Fruit fly (Drosophila melanogaster) whole organism, embryonic: ENCODE results near the gene CG33773.

Source experiments
- Atf-2 ChIP-seq: fragments of 200-800 bp; sonication (Bioruptor generic); optimal IDR thresholded peaks from 2 replicates; lab custom pipeline; 2016; ENCODE audit warnings: missing biosample characterization, missing genetic modification characterization
- Atf3 ChIP-seq: fragments of 200-800 bp; sonication (Bioruptor generic); optimal IDR thresholded peaks from 3 replicates; lab custom pipeline; 2016; ENCODE audit warnings: missing biosample characterization, missing genetic modification characterization
- B-H1 ChIP-seq: fragments of 200-800 bp; sonication (Bioruptor generic); IDR thresholded peaks from 3 replicates; pipeline ENCODE4 v1.3.6; 2022; ENCODE audit warnings: missing biosample characterization, missing genetic modification characterization
- Bdp1 ChIP-seq: fragments of 200-800 bp; sonication (Bioruptor generic); optimal IDR thresholded peaks from 3 replicates; lab custom pipeline; 2016; ENCODE audit warnings: missing biosample characterization, missing genetic modification characterization
- CG10321 ChIP-seq: fragments of 200-800 bp; sonication (Bioruptor generic); IDR thresholded peaks from 2 replicates; pipeline ENCODE4 v1.3.6; 2022; ENCODE audit warnings: missing biosample characterization, missing genetic modification characterization
- CG10565 ChIP-seq: fragments of 200-800 bp; sonication (Bioruptor generic); optimal IDR thresholded peaks from 3 replicates; lab custom pipeline; 2016; ENCODE audit warnings: missing biosample characterization, mild to moderate bottlenecking, missing genetic modification characterization
- CG11085 ChIP-seq: fragments of 200-800 bp; sonication (Bioruptor generic); IDR thresholded peaks from 2 replicates; pipeline ENCODE4 v1.3.6; 2022; ENCODE audit warnings: missing biosample characterization, missing genetic modification characterization
- CG12155 ChIP-seq: fragments of 200-800 bp; sonication (Bioruptor generic); optimal IDR thresholded peaks from 3 replicates; lab custom pipeline; 2016; ENCODE audit warnings: missing biosample characterization, missing genetic modification characterization
- CG13624 ChIP-seq: fragments of 200-800 bp; sonication (Bioruptor generic); optimal IDR thresholded peaks from 2 replicates; lab custom pipeline; 2016; ENCODE audit warnings: missing biosample characterization, missing genetic modification characterization
- CG14441 ChIP-seq: fragments of 200-800 bp; sonication (Bioruptor generic); IDR thresholded peaks from 2 replicates; pipeline ENCODE4 v1.3.6; 2022; ENCODE audit warnings: missing biosample characterization, missing genetic modification characterization
- CG15269 ChIP-seq: fragments of 200-800 bp; sonication (Bioruptor generic); optimal IDR thresholded peaks from 2 replicates; lab custom pipeline; 2018; ENCODE audit warnings: missing biosample characterization, mild to moderate bottlenecking, missing genetic modification characterization, moderate library complexity
- CG1529 ChIP-seq: fragments of 200-800 bp; sonication (Bioruptor generic); optimal IDR thresholded peaks from 3 replicates; lab custom pipeline; 2018; ENCODE audit warnings: missing biosample characterization, missing genetic modification characterization
- CG16863 ChIP-seq: fragments of 200-800 bp; sonication (Bioruptor generic); optimal IDR thresholded peaks from 3 replicates; lab custom pipeline; 2016; ENCODE audit warnings: missing biosample characterization, missing genetic modification characterization
- CG17385 ChIP-seq: fragments of 200-800 bp; sonication (Bioruptor generic); optimal IDR thresholded peaks from 3 replicates; lab custom pipeline; 2018; ENCODE audit warnings: missing biosample characterization, mild to moderate bottlenecking, missing genetic modification characterization
- CG17802 ChIP-seq: fragments of 200-800 bp; sonication (Bioruptor generic); optimal IDR thresholded peaks from 2 replicates; lab custom pipeline; 2018; ENCODE audit warnings: missing biosample characterization, mild to moderate bottlenecking, missing genetic modification characterization, moderate library complexity
- CG18764 ChIP-seq: fragments of 200-800 bp; sonication (Bioruptor generic); optimal IDR thresholded peaks from 3 replicates; lab custom pipeline; 2016; ENCODE audit warnings: missing biosample characterization, missing genetic modification characterization
- CG3281 ChIP-seq: fragments of 200-800 bp; sonication (Bioruptor generic); optimal IDR thresholded peaks from 3 replicates; lab custom pipeline; 2017; ENCODE audit warnings: missing biosample characterization, mild to moderate bottlenecking, missing genetic modification characterization
- CG8089 ChIP-seq: fragments of 200-800 bp; sonication (Bioruptor generic); optimal IDR thresholded peaks from 3 replicates; lab custom pipeline; 2016; ENCODE audit warnings: missing biosample characterization, missing genetic modification characterization
- CG9797 ChIP-seq: fragments of 200-800 bp; sonication (Bioruptor generic); optimal IDR thresholded peaks from 3 replicates; lab custom pipeline; 2018; ENCODE audit warnings: missing biosample characterization, mild to moderate bottlenecking, missing genetic modification characterization
- Camta ChIP-seq: fragments of 200-800 bp; sonication (Bioruptor generic); optimal IDR thresholded peaks from 2 replicates; lab custom pipeline; 2016; ENCODE audit warnings: missing biosample characterization, missing genetic modification characterization
- D ChIP-seq, 2 experiments: fragments of 200-800 bp in 1 of 2; fragments of >200 bp in 1 of 2; sonication (Bioruptor generic) in 1 of 2; optimal IDR thresholded peaks; 2 replicates in 1 of 2; 3 replicates in 1 of 2; lab custom pipeline; 2017; ENCODE audit warnings: mild to moderate bottlenecking in 1 of 2, missing biosample characterization in 1 of 2, missing genetic modification characterization in 1 of 2, missing genetic modification reagents in 1 of 2
- Ets65A ChIP-seq: fragments of 200-800 bp; sonication (Bioruptor generic); peaks from one replicate; lab custom pipeline; 2016; ENCODE audit warnings: missing biosample characterization, missing genetic modification characterization
- HLH54F ChIP-seq: fragments of 200-800 bp; sonication (Bioruptor generic); optimal IDR thresholded peaks from 3 replicates; lab custom pipeline; 2016; ENCODE audit warnings: missing biosample characterization, missing genetic modification characterization
- Hand ChIP-seq: fragments of 200-800 bp; sonication (Bioruptor generic); optimal IDR thresholded peaks from 2 replicates; lab custom pipeline; 2017; ENCODE audit warnings: mild to moderate bottlenecking, missing biosample characterization, missing genetic modification reagents, missing genetic modification characterization
- Kr ChIP-seq: fragments of 200-800 bp; sonication (Bioruptor generic); optimal IDR thresholded peaks from 2 replicates; lab custom pipeline; 2017; ENCODE audit warnings: missing biosample characterization, mild to moderate bottlenecking, missing genetic modification characterization
- Mes4 ChIP-seq: fragments of 200-800 bp; sonication (Bioruptor generic); optimal IDR thresholded peaks from 2 replicates; lab custom pipeline; 2016; ENCODE audit warnings: missing biosample characterization, missing genetic modification characterization
- NC2β ChIP-seq: fragments of 200-800 bp; sonication (Bioruptor generic); optimal IDR thresholded peaks from 2 replicates; lab custom pipeline; 2016; ENCODE audit warnings: missing biosample characterization, missing genetic modification characterization
- Opbp ChIP-seq: fragments of 200-800 bp; sonication (Bioruptor generic); IDR thresholded peaks from 3 replicates; pipeline ENCODE4 v1.3.6; 2022; ENCODE audit warnings: missing biosample characterization, missing genetic modification characterization; ENCODE audit not compliant: partially characterized antibody
- Ptx1 ChIP-seq: fragments of 200-800 bp; sonication (Bioruptor generic); IDR thresholded peaks from 2 replicates; pipeline ENCODE4 v1.3.6; 2022; ENCODE audit warnings: missing biosample characterization, missing genetic modification characterization
- Trl ChIP-seq, 3 experiments: fragments of >200 bp in 2 of 3; fragments of 200-800 bp in 1 of 3; sonication (Bioruptor generic) in 1 of 3; optimal IDR thresholded peaks; 2 replicates in 1 of 3; 3 replicates in 2 of 3; lab custom pipeline; 2016 to 2017; ENCODE audit warnings: missing biosample characterization in 1 of 3, missing genetic modification characterization in 1 of 3
- al ChIP-seq: fragments of 200-800 bp; sonication (Bioruptor generic); IDR thresholded peaks from 2 replicates; pipeline ENCODE4 v1.3.6; 2022; ENCODE audit warnings: missing biosample characterization, missing genetic modification characterization
- ase ChIP-seq: fragments of 200-800 bp; sonication (Bioruptor generic); IDR thresholded peaks from 3 replicates; pipeline ENCODE4 v1.3.6; 2022; ENCODE audit warnings: missing biosample characterization, missing genetic modification characterization
- az2 ChIP-seq: fragments of 200-800 bp; sonication (Bioruptor generic); optimal IDR thresholded peaks from 3 replicates; lab custom pipeline; 2016; ENCODE audit warnings: missing biosample characterization, missing genetic modification characterization
- bcd ChIP-seq: fragments of 200-800 bp; sonication (Bioruptor generic); optimal IDR thresholded peaks from 2 replicates; lab custom pipeline; 2017; ENCODE audit warnings: missing biosample characterization, mild to moderate bottlenecking, missing genetic modification characterization
- chinmo ChIP-seq: fragments of 200-800 bp; sonication (Bioruptor generic); IDR thresholded peaks from 4 replicates; pipeline ENCODE4 v1.3.6; 2022; ENCODE audit warnings: missing biosample characterization, missing genetic modification characterization; ENCODE audit not compliant: partially characterized antibody
- chn ChIP-seq: fragments of 200-800 bp; sonication (Bioruptor generic); optimal IDR thresholded peaks from 2 replicates; lab custom pipeline; 2016; ENCODE audit warnings: missing biosample characterization, missing genetic modification characterization
- ci ChIP-seq: fragments of 200-800 bp; sonication (Bioruptor generic); IDR thresholded peaks from 3 replicates; pipeline ENCODE4 v1.3.6; 2022; ENCODE audit warnings: missing biosample characterization, missing genetic modification characterization
- disco-r ChIP-seq: fragments of 200-800 bp; sonication (Bioruptor generic); optimal IDR thresholded peaks from 2 replicates; lab custom pipeline; 2016; ENCODE audit warnings: missing biosample characterization, missing genetic modification characterization
- dpn ChIP-seq, 2 experiments: fragments of 200-800 bp; sonication (Bioruptor generic); optimal IDR thresholded peaks; 3 replicates each; lab custom pipeline; 2016; ENCODE audit warnings: missing biosample characterization in 2 of 2, missing genetic modification characterization in 2 of 2
- eyg ChIP-seq: fragments of 200-800 bp; sonication (Bioruptor generic); optimal IDR thresholded peaks from 3 replicates; lab custom pipeline; 2016; ENCODE audit warnings: missing biosample characterization, missing genetic modification characterization
- hkb ChIP-seq, 2 experiments: fragments of 200-800 bp in 1 of 2; fragments of >200 bp in 1 of 2; sonication (Bioruptor generic) in 1 of 2; IDR thresholded peaks in 1 of 2; optimal IDR thresholded peaks in 1 of 2; 2 replicates each; pipeline versions ENCODE4 v1.3.6 to Lab custom; 2017 to 2022; ENCODE audit warnings: missing biosample characterization in 1 of 2, missing genetic modification characterization in 1 of 2
- hth ChIP-seq: fragments of >200 bp; optimal IDR thresholded peaks from 2 replicates; lab custom pipeline; 2017; ENCODE audit warnings: inconsistent platforms
- ind ChIP-seq: fragments of 200-800 bp; sonication (Bioruptor generic); optimal IDR thresholded peaks from 3 replicates; lab custom pipeline; 2016; ENCODE audit warnings: missing biosample characterization, missing genetic modification characterization
- knrl ChIP-seq: fragments of 200-800 bp; sonication (Bioruptor generic); IDR thresholded peaks from 3 replicates; pipeline ENCODE4 v1.3.6; 2022; ENCODE audit warnings: missing biosample characterization, missing genetic modification characterization; ENCODE audit not compliant: partially characterized antibody
- lola ChIP-seq, 3 experiments: fragments of >200 bp in 2 of 3; fragments of 200-800 bp in 1 of 3; sonication (Bioruptor generic) in 1 of 3; optimal IDR thresholded peaks; 2 replicates each; lab custom pipeline; 2017 to 2019; ENCODE audit warnings: missing biosample characterization in 3 of 3, missing genetic modification characterization in 3 of 3, mild to moderate bottlenecking in 1 of 3, moderate library complexity in 1 of 3
- maf-S ChIP-seq: fragments of 200-800 bp; sonication (Bioruptor generic); optimal IDR thresholded peaks from 2 replicates; lab custom pipeline; 2016; ENCODE audit warnings: missing biosample characterization, missing genetic modification characterization
- nerfin-1 ChIP-seq: fragments of 200-800 bp; sonication (Bioruptor generic); optimal IDR thresholded peaks from 3 replicates; lab custom pipeline; 2019; ENCODE audit warnings: missing biosample characterization, mild to moderate bottlenecking, missing genetic modification characterization, moderate library complexity
- odd ChIP-seq: fragments of 200-800 bp; sonication (Bioruptor generic); optimal IDR thresholded peaks from 2 replicates; lab custom pipeline; 2017; ENCODE audit warnings: missing biosample characterization, mild to moderate bottlenecking, missing genetic modification characterization
- unc-4 ChIP-seq: fragments of 200-800 bp; sonication (Bioruptor generic); IDR thresholded peaks from 2 replicates; pipeline ENCODE4 v1.3.6; 2022; ENCODE audit warnings: missing biosample characterization, missing genetic modification characterization; ENCODE audit not compliant: partially characterized antibody
- z ChIP-seq: fragments of 200-800 bp; sonication (Bioruptor generic); IDR thresholded peaks from 3 replicates; pipeline ENCODE4 v1.3.6; 2022; ENCODE audit warnings: missing biosample characterization, missing genetic modification characterization

CG33773 gene

DNA sequence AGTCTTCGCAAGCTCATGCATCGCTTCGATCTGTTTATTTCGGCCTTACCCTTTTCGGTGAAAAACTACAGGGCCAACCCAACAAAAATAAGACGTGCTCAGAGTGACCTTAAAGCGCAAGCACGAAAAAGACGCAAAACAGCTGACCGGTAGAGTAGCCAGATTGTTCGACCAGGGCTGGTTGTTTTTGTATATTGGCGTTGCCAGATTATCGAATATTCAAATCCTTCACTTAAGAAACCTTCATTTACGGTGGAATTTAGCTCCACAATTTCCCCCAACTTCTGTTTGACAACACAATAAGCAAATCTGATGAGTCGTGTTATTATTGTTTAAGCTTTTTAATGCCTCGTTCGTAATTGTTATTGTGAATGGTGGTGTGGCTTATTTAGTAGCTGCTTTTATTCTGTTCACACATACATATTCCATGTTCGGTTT, 18.7 kb downstream of the CG33773 start, which contains the start of gene Chchd3 (continued):
- no peak for TF ChIP-seq CG18764 (GFP tag; lab: Kevin White, UChicago)
- peak; percentile 8 for TF ChIP-seq Bdp1
- TF ChIP-seq CG12155 (GFP tag; lab: Kevin White, UChicago): peak; percentile 10
- peak; percentile 29 for TF ChIP-seq maf-S (GFP tag; lab: Kevin White, UChicago)
- TF ChIP-seq CG10321 (GFP tag; lab: Robert Waterston, UW): no peak
- no peak for TF ChIP-seq al (GFP tag; lab: Robert Waterston, UW)
- no peak for TF ChIP-seq Camta (GFP tag; lab: Kevin White, UChicago)
- no peak for TF ChIP-seq eyg
- TF ChIP-seq chn (GFP tag; lab: Kevin White, UChicago): no peak
- TF ChIP-seq disco-r (GFP tag; lab: Kevin White, UChicago): no peak
- TF ChIP-seq NC2β (GFP tag; lab: Kevin White, UChicago): no peak
- no peak for TF ChIP-seq CG14441
- TF ChIP-seq Ets65A (GFP tag; lab: Kevin White, UChicago): no peak
- TF ChIP-seq bcd (GFP tag; lab: Kevin White, UChicago): no peak
- TF ChIP-seq ci (GFP tag; lab: Robert Waterston, UW): peak; percentile 49; the same call in 1 of the 3 replicates
- no peak for TF ChIP-seq az2
- TF ChIP-seq Mes4 (GFP tag; lab: Kevin White, UChicago): no peak
- TF ChIP-seq Ptx1 (GFP tag; lab: Robert Waterston, UW): no peak
- no peak for TF ChIP-seq Kr (GFP tag; lab: Kevin White, UChicago)
- peak; percentile 31; the same call in 1 of the 3 replicates for TF ChIP-seq knrl (GFP tag; lab: Robert Waterston, UW)
- TF ChIP-seq odd (GFP tag; lab: Kevin White, UChicago): no peak
- peak; percentile 30 for TF ChIP-seq nerfin-1 (tag; lab: Kevin White, UChicago)
- peak; percentile 5 for TF ChIP-seq CG13624 (GFP tag; lab: Kevin White, UChicago)
- no peak for TF ChIP-seq CG10565 (GFP tag; lab: Kevin White, UChicago)
- TF ChIP-seq dpn (GFP tag; optimal IDR thresholded peaks at IDR 0.05; lab: Kevin White, UChicago): peak; percentile 11 to 55
- no peak for TF ChIP-seq ase (GFP tag; lab: Robert Waterston, UW)
- TF ChIP-seq unc-4 (GFP tag; lab: Robert Waterston, UW): peak; percentile 36; the same call in 1 of the 2 replicates
- TF ChIP-seq chinmo (GFP tag; lab: Robert Waterston, UW): 0 out of 4 replicates have a peak, but pooled peaks have one; percentile 9
- no peak for TF ChIP-seq CG16863 (GFP tag; lab: Kevin White, UChicago)
- TF ChIP-seq CG15269 (tag; lab: Kevin White, UChicago): no peak
- peak; percentile 43; the same call in 2 of the 3 replicates for TF ChIP-seq Opbp (GFP tag; lab: Robert Waterston, UW)
- no peak for TF ChIP-seq lola (GFP tag; optimal IDR thresholded peaks at IDR 0.05; lab: Kevin White, UChicago)
- no peak for TF ChIP-seq Atf-2 (GFP tag; lab: Kevin White, UChicago)
- no peak for TF ChIP-seq hth (lab: Kevin White, UChicago)
- TF ChIP-seq CG17385 (GFP tag; lab: Kevin White, UChicago): no peak
- TF ChIP-seq Hand (GFP tag; lab: Kevin White, UChicago): no peak
- peak in 1 of 2 experiments; percentile 18 for TF ChIP-seq Trl (optimal IDR thresholded peaks at IDR 0.05; lab: Kevin White, UChicago)
- TF ChIP-seq Trl (GFP tag; optimal IDR thresholded peaks at IDR 0.05; lab: Kevin White, UChicago): peak; percentile 2
- no peak for TF ChIP-seq ind (GFP tag; lab: Kevin White, UChicago)
- TF ChIP-seq CG11085 (GFP tag; lab: Robert Waterston, UW): no peak
- 0 out of 3 replicates have a peak, but pooled peaks have one; percentile 41 for TF ChIP-seq z
- no peak for TF ChIP-seq hkb (optimal IDR thresholded peaks at IDR 0.05; lab: Kevin White, UChicago)
- no peak for TF ChIP-seq hkb (GFP tag; IDR thresholded peaks at IDR 0.05; lab: Robert Waterston, UW)
- no peak for TF ChIP-seq Atf3
- TF ChIP-seq CG8089 (GFP tag; lab: Kevin White, UChicago): no peak
- peak; percentile 35 for TF ChIP-seq HLH54F (GFP tag; lab: Kevin White, UChicago)
- no peak for TF ChIP-seq CG17802 (tag; lab: Kevin White, UChicago)
- peak; percentile 89 for TF ChIP-seq CG9797 (GFP tag; lab: Kevin White, UChicago)
- TF ChIP-seq CG3281 (GFP tag; lab: Kevin White, UChicago): no peak
- peak; percentile 62 for TF ChIP-seq D (optimal IDR thresholded peaks at IDR 0.05; lab: Kevin White, UChicago)
- TF ChIP-seq D (GFP tag; optimal IDR thresholded peaks at IDR 0.05; lab: Kevin White, UChicago): no peak
- TF ChIP-seq CG1529 (GFP tag; lab: Kevin White, UChicago): no peak
- TF ChIP-seq B-H1 (GFP tag; lab: Robert Waterston, UW): no peak
